Fruit fly (Drosophila melanogaster): Measurements from ENCODE around the gene jagn.

The jagn gene

dm6 chr3R:5829762-5830161 is 50.6 kb downstream of the jagn start, which contains the start of gene glob3:
Gene glob3 (plus strand): TSS chr3R:5830062.
- no peak for TF ChIP-seq ttk (optimal IDR thresholded peaks at IDR 0.05)
- no peak for TF ChIP-seq h (optimal IDR thresholded peaks at IDR 0.05)
- TF ChIP-seq Sin3A (optimal IDR thresholded peaks at IDR 0.05): no peak
- TF ChIP-seq psq (optimal IDR thresholded peaks at IDR 0.05): no peak
- no peak for TF ChIP-seq Myc (optimal IDR thresholded peaks at IDR 0.05)
- TF ChIP-seq insv (optimal IDR thresholded peaks at IDR 0.05): no peak

Data from Kc167 (cell line).